Worm (Caenorhabditis elegans) whole organism, late embryonic: ENCODE data around the gene nspc-12.

Source experiments
- C08G9.2 ChIP-seq: sonication (generic microtip); optimal IDR thresholded peaks from 2 replicates; lab custom pipeline; 2016; ENCODE audit warnings: mild to moderate bottlenecking, missing genetic modification characterization, moderate library complexity, missing compliant biosample characterization
- C38D4.7 ChIP-seq: fragments of 200-800 bp; sonication (Bioruptor generic); optimal IDR thresholded peaks from 2 replicates; lab custom pipeline; 2018; ENCODE audit warnings: mild to moderate bottlenecking, missing genetic modification characterization, moderate library complexity, missing compliant biosample characterization
- K02D7.2 ChIP-seq: sonication (generic microtip); optimal IDR thresholded peaks from 2 replicates; lab custom pipeline; 2017; ENCODE audit warnings: mild to moderate bottlenecking, missing genetic modification characterization, missing compliant biosample characterization
- K09A11.1 ChIP-seq: sonication (generic microtip); optimal IDR thresholded peaks from 2 replicates; lab custom pipeline; 2017; ENCODE audit warnings: antibody characterized with exemption, mild to moderate bottlenecking, missing genetic modification characterization, missing compliant biosample characterization; ENCODE audit not compliant: insufficient read depth
- T23F11.4 ChIP-seq: fragments of 200-800 bp; sonication (Bioruptor generic); optimal IDR thresholded peaks from 2 replicates; lab custom pipeline; 2018; ENCODE audit warnings: mild to moderate bottlenecking, missing genetic modification characterization, missing compliant biosample characterization
- Y22D7AL.16 ChIP-seq: sonication (generic microtip); optimal IDR thresholded peaks from 2 replicates; lab custom pipeline; 2016; ENCODE audit warnings: missing genetic modification characterization, missing compliant biosample characterization
- ahr-1 ChIP-seq: sonication (generic microtip); optimal IDR thresholded peaks from 2 replicates; lab custom pipeline; 2016; ENCODE audit warnings: missing genetic modification characterization, missing compliant biosample characterization
- ceh-18 ChIP-seq: sonication (generic microtip); optimal IDR thresholded peaks from 2 replicates; lab custom pipeline; 2016; ENCODE audit warnings: missing genetic modification characterization, missing compliant biosample characterization
- ceh-19 ChIP-seq: fragments of 200-800 bp; sonication (Bioruptor generic); optimal IDR thresholded peaks from 2 replicates; lab custom pipeline; 2018; ENCODE audit warnings: mild to moderate bottlenecking, missing genetic modification characterization, missing compliant biosample characterization
- ceh-2 ChIP-seq: sonication (generic microtip); optimal IDR thresholded peaks from 2 replicates; lab custom pipeline; 2016; ENCODE audit warnings: missing genotype, missing genetic modification characterization, missing compliant biosample characterization
- ceh-30 ChIP-seq: fragments of 150-350 bp; optimal IDR thresholded peaks from 2 replicates; lab custom pipeline; 2014; ENCODE audit warnings: missing biosample characterization, missing genetic modification characterization
- ceh-34 ChIP-seq: sonication (generic microtip); optimal IDR thresholded peaks from 2 replicates; lab custom pipeline; 2016; ENCODE audit warnings: mild to moderate bottlenecking, missing genetic modification characterization, missing compliant biosample characterization
- ceh-45 ChIP-seq: fragments of 200-800 bp; sonication (Bioruptor generic); IDR thresholded peaks from 2 replicates; pipeline ENCODE4 v1.3.6; 2022; ENCODE audit warnings: missing genetic modification reagents, missing genetic modification characterization, missing compliant biosample characterization
- ceh-48 ChIP-seq: sonication (generic microtip); optimal IDR thresholded peaks from 2 replicates; lab custom pipeline; 2016; ENCODE audit warnings: missing genetic modification characterization, inconsistent platforms, missing compliant biosample characterization
- ceh-6 ChIP-seq: fragments of 200-800 bp; sonication (Bioruptor generic); optimal IDR thresholded peaks from 2 replicates; lab custom pipeline; 2018; ENCODE audit warnings: mild to moderate bottlenecking, missing genetic modification characterization, missing compliant biosample characterization
- ceh-9 ChIP-seq: sonication (generic microtip); optimal IDR thresholded peaks from 2 replicates; lab custom pipeline; 2016; ENCODE audit warnings: mild to moderate bottlenecking, missing genetic modification characterization, inconsistent platforms, missing compliant biosample characterization
- che-1 ChIP-seq: sonication (generic microtip); optimal IDR thresholded peaks from 2 replicates; lab custom pipeline; 2016; ENCODE audit warnings: mild to moderate bottlenecking, missing genetic modification characterization, missing compliant biosample characterization
- dmd-4 ChIP-seq: sonication (generic microtip); optimal IDR thresholded peaks from 2 replicates; lab custom pipeline; 2016; ENCODE audit warnings: borderline replicate concordance, missing genetic modification characterization, missing compliant biosample characterization
- elt-2 ChIP-seq: sonication (generic microtip); optimal IDR thresholded peaks from 2 replicates; lab custom pipeline; 2016; ENCODE audit warnings: missing genetic modification reagents, missing genetic modification characterization, missing compliant biosample characterization
- elt-4 ChIP-seq: sonication (generic microtip); optimal IDR thresholded peaks from 2 replicates; lab custom pipeline; 2016; ENCODE audit warnings: missing genetic modification characterization, missing compliant biosample characterization
- ets-4 ChIP-seq: sonication (generic microtip); optimal IDR thresholded peaks from 2 replicates; lab custom pipeline; 2016; ENCODE audit warnings: missing genetic modification characterization, missing compliant biosample characterization
- fax-1 ChIP-seq: sonication (generic microtip); optimal IDR thresholded peaks from 2 replicates; lab custom pipeline; 2016; ENCODE audit warnings: missing genotype, missing genetic modification characterization, missing compliant biosample characterization
- fkh-10 ChIP-seq: fragments of 150-350 bp; optimal IDR thresholded peaks from 2 replicates; lab custom pipeline; 2014; ENCODE audit warnings: missing biosample characterization, missing genetic modification reagents, missing genetic modification characterization
- fkh-6 ChIP-seq: sonication (generic microtip); optimal IDR thresholded peaks from 2 replicates; lab custom pipeline; 2016; ENCODE audit warnings: missing genetic modification characterization, missing compliant biosample characterization
- gmeb-2 ChIP-seq: sonication (generic microtip); optimal IDR thresholded peaks from 2 replicates; lab custom pipeline; 2016; ENCODE audit warnings: missing genetic modification characterization, inconsistent platforms, missing compliant biosample characterization
- hlh-13 ChIP-seq: fragments of 200-800 bp; sonication (Bioruptor generic); optimal IDR thresholded peaks from 2 replicates; lab custom pipeline; 2018; ENCODE audit warnings: mild to moderate bottlenecking, missing genetic modification characterization, missing compliant biosample characterization
- hlh-15 ChIP-seq: sonication (generic microtip); optimal IDR thresholded peaks from 2 replicates; lab custom pipeline; 2016; ENCODE audit warnings: missing genetic modification characterization, missing compliant biosample characterization
- hlh-30 ChIP-seq: sonication (generic microtip); optimal IDR thresholded peaks from 2 replicates; lab custom pipeline; 2017; ENCODE audit warnings: antibody characterized with exemption, missing genetic modification characterization, missing compliant biosample characterization; ENCODE audit not compliant: insufficient read depth
- hlh-6 ChIP-seq: sonication (generic microtip); optimal IDR thresholded peaks from 2 replicates; lab custom pipeline; 2016; ENCODE audit warnings: missing genotype, missing genetic modification characterization, missing compliant biosample characterization
- lim-6 ChIP-seq: sonication (generic microtip); optimal IDR thresholded peaks from 2 replicates; lab custom pipeline; 2016; ENCODE audit warnings: missing genetic modification characterization, missing compliant biosample characterization
- lin-11 ChIP-seq: fragments of 200-800 bp; sonication (Bioruptor generic); optimal IDR thresholded peaks from 2 replicates; lab custom pipeline; 2018; ENCODE audit warnings: mild to moderate bottlenecking, missing genetic modification characterization, missing compliant biosample characterization
- nfya-1 ChIP-seq: sonication (generic microtip); optimal IDR thresholded peaks from 2 replicates; lab custom pipeline; 2017; ENCODE audit warnings: missing genetic modification characterization, mild to moderate bottlenecking, missing compliant biosample characterization, antibody characterized with exemption, moderate library complexity
- nhr-232 ChIP-seq: sonication (generic microtip); optimal IDR thresholded peaks from 2 replicates; lab custom pipeline; 2016; ENCODE audit warnings: missing genetic modification characterization, missing compliant biosample characterization
- npax-4 ChIP-seq: sonication (generic microtip); optimal IDR thresholded peaks from 2 replicates; lab custom pipeline; 2016; ENCODE audit warnings: missing genetic modification characterization, missing compliant biosample characterization
- pag-3 ChIP-seq: sonication (generic microtip); optimal IDR thresholded peaks from 2 replicates; lab custom pipeline; 2016; ENCODE audit warnings: missing compliant biosample characterization, missing genetic modification characterization, borderline replicate concordance
- pat-9 ChIP-seq: fragments of 200-800 bp; sonication (Bioruptor generic); optimal IDR thresholded peaks from 2 replicates; lab custom pipeline; 2018; ENCODE audit warnings: mild to moderate bottlenecking, missing genetic modification characterization, moderate library complexity, missing compliant biosample characterization
- pax-1 ChIP-seq: fragments of 150-350 bp; optimal IDR thresholded peaks from 2 replicates; lab custom pipeline; 2014; ENCODE audit warnings: missing biosample characterization, missing genetic modification characterization
- pqm-1 ChIP-seq: sonication (generic microtip); optimal IDR thresholded peaks from 2 replicates; lab custom pipeline; 2016; ENCODE audit warnings: missing genetic modification characterization, missing compliant biosample characterization
- pros-1 ChIP-seq: fragments of 150-350 bp; optimal IDR thresholded peaks from 2 replicates; lab custom pipeline; 2014; ENCODE audit warnings: missing biosample characterization, missing genetic modification reagents, missing genetic modification characterization
- ref-2 ChIP-seq: sonication (generic microtip); optimal IDR thresholded peaks from 2 replicates; lab custom pipeline; 2016; ENCODE audit warnings: missing genetic modification characterization, missing compliant biosample characterization
- rnt-1 ChIP-seq: sonication (generic microtip); optimal IDR thresholded peaks from 2 replicates; lab custom pipeline; 2016; ENCODE audit warnings: missing genetic modification characterization, missing compliant biosample characterization
- sdc-2 ChIP-seq: sonication (generic microtip); optimal IDR thresholded peaks from 2 replicates; lab custom pipeline; 2016; ENCODE audit warnings: missing genotype, missing genetic modification characterization, missing compliant biosample characterization
- sox-2 ChIP-seq: fragments of 200-800 bp; sonication (Bioruptor generic); IDR thresholded peaks from 2 replicates; pipeline ENCODE4 v1.3.6; 2022; ENCODE audit warnings: missing genetic modification reagents, missing genetic modification characterization, missing compliant biosample characterization
- sox-4 ChIP-seq: sonication (generic microtip); optimal IDR thresholded peaks from 2 replicates; lab custom pipeline; 2017; ENCODE audit warnings: mild to moderate bottlenecking, missing genetic modification characterization, inconsistent platforms, missing compliant biosample characterization
- syd-9 ChIP-seq: sonication (generic microtip); optimal IDR thresholded peaks from 2 replicates; lab custom pipeline; 2016; ENCODE audit warnings: mild to moderate bottlenecking, missing genetic modification characterization, moderate library complexity, missing compliant biosample characterization
- tbx-2 ChIP-seq: sonication (generic microtip); optimal IDR thresholded peaks from 2 replicates; lab custom pipeline; 2016; ENCODE audit warnings: missing genetic modification characterization, missing compliant biosample characterization
- ttx-3 ChIP-seq: sonication (generic microtip); optimal IDR thresholded peaks from 2 replicates; lab custom pipeline; 2016; ENCODE audit warnings: missing genetic modification reagents, missing genetic modification characterization, missing compliant biosample characterization
- unc-3 ChIP-seq, 2 experiments: fragments of 200-800 bp in 1 of 2; sonication (Bioruptor generic) in 1 of 2; sonication (generic microtip) in 1 of 2; conservative IDR thresholded peaks in 1 of 2; optimal IDR thresholded peaks in 1 of 2; 2 replicates each; pipeline versions ENCODE4 v1.3.6 to Lab custom; 2016 to 2022; ENCODE audit warnings: missing compliant biosample characterization in 2 of 2, missing genetic modification characterization in 2 of 2, missing genetic modification reagents in 1 of 2
- unc-42 ChIP-seq: sonication (generic microtip); optimal IDR thresholded peaks from 2 replicates; lab custom pipeline; 2016; ENCODE audit warnings: missing genotype, missing genetic modification characterization, missing compliant biosample characterization
- unc-86 ChIP-seq: sonication (generic microtip); optimal IDR thresholded peaks from 2 replicates; lab custom pipeline; 2016; ENCODE audit warnings: missing genetic modification characterization, missing compliant biosample characterization
- zip-5 ChIP-seq: sonication (generic microtip); optimal IDR thresholded peaks from 2 replicates; lab custom pipeline; 2016; ENCODE audit warnings: missing genetic modification characterization, missing compliant biosample characterization

nspc-12 gene

DNA sequence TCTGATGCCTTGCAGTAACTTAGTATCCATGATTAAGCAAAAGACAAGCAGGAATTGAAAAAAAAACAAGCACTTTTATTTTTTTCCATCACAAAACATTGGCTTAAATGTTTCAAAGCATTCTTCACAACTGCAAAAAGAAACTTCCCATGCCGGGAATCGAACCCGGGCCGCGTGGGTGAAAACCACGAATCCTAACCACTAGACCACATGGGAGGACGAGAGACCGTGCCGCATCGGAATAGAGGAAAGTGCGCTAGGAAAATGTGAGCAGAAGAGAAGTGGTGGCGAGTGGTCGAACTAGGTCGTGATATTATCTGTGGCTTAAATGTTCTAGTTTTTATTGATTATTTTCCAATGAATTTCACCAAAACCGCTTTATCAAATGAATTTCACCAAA is 11.0 kb upstream of the nspc-12 start:
- TF ChIP-seq hlh-30 (tag; lab: Kevin White, UChicago) (peak; percentile 36), sox-4 (peak; percentile 40), che-1 (tag; lab: Kevin White, UChicago) (peak; percentile 56), ets-4 (no peak), syd-9 (peak; percentile 65), ceh-19 (GFP tag; lab: Kevin White, UChicago) (peak; percentile 32), ceh-45 (no peak), ahr-1 (tag; lab: Kevin White, UChicago) (peak; percentile 18), zip-5 (tag; lab: Kevin White, UChicago) (no peak), unc-86 (no peak), rnt-1 (peak; percentile 53), npax-4 (tag; lab: Kevin White, UChicago) (peak; percentile 15), ceh-18 (tag; lab: Kevin White, UChicago) (peak; percentile 56), C38D4.7 (GFP tag; lab: Kevin White, UChicago) (peak; percentile 20), elt-2 (tag; lab: Kevin White, UChicago) (peak; percentile 67), lin-11 (tag; lab: Kevin White, UChicago) (peak; percentile 47), dmd-4 (no peak), ttx-3 (tag; lab: Kevin White, UChicago) (peak; percentile 57), pag-3 (tag; lab: Kevin White, UChicago) (no peak), pqm-1 (tag; lab: Kevin White, UChicago) (no peak), T23F11.4 (peak; percentile 32), hlh-6 (peak; percentile 61), ceh-6 (GFP tag; lab: Kevin White, UChicago) (peak; percentile 71), pat-9 (peak; percentile 66), gmeb-2 (peak; percentile 46), unc-42 (tag; lab: Kevin White, UChicago) (no peak), pax-1 (tag; lab: Kevin White, UChicago) (no peak), fkh-10 (GFP tag; lab: Kevin White, UChicago) (peak; percentile 56), nhr-232 (tag; lab: Kevin White, UChicago) (peak; percentile 43), ceh-48 (peak; percentile 27), K09A11.1 (no peak), fax-1 (tag; lab: Kevin White, UChicago) (peak; percentile 1), ceh-2 (tag; lab: Kevin White, UChicago) (peak; percentile 19), C08G9.2 (peak; percentile 53), lim-6 (tag; lab: Kevin White, UChicago) (no peak), nfya-1 (tag; lab: Kevin White, UChicago) (peak; percentile 38), sdc-2 (tag; lab: Kevin White, UChicago) (peak; percentile 92), ref-2 (tag; lab: Kevin White, UChicago) (peak; percentile 21), elt-4 (tag; lab: Kevin White, UChicago) (no peak), fkh-6 (tag; lab: Kevin White, UChicago) (no peak), hlh-15 (tag; lab: Kevin White, UChicago) (no peak), ceh-34 (tag; lab: Kevin White, UChicago) (peak; percentile 38), sox-2 (GFP tag; lab: Robert Waterston, UW) (peak; percentile 33; the same call in 1 of the 2 replicates), ceh-30 (tag; lab: Kevin White, UChicago) (no peak), hlh-13 (GFP tag; lab: Kevin White, UChicago) (no peak), K02D7.2 (tag; lab: Kevin White, UChicago) (peak; percentile 26), unc-3 (GFP tag; conservative IDR thresholded peaks at IDR 0.05; lab: Robert Waterston, UW) (no peak), unc-3 (tag; optimal IDR thresholded peaks at IDR 0.05; lab: Kevin White, UChicago) (peak; percentile 34), Y22D7AL.16 (tag; lab: Kevin White, UChicago) (peak; percentile 29), ceh-9 (no peak), tbx-2 (tag; lab: Kevin White, UChicago) (peak; percentile 44), pros-1 (no peak)
- TF ChIP-seq, all 69 proteins: peak for 33
